Worm (Caenorhabditis elegans) whole organism, mixed stage, embryonic: ENCODE results near the gene elo-4.
A peak's percentile ranks its signal among the peaks of the same experiment; 100 is the strongest.

Source experiments
- M03D4.4 ChIP-seq: sonication (generic microtip); optimal IDR thresholded peaks from 2 replicates; lab custom pipeline; 2017; ENCODE audit warnings: mild to moderate bottlenecking, missing genetic modification characterization, missing compliant biosample characterization
- bed-3 ChIP-seq: fragments of 200-800 bp; sonication (Bioruptor generic); optimal IDR thresholded peaks from 3 replicates; lab custom pipeline; 2018; ENCODE audit warnings: mild to moderate bottlenecking, missing genetic modification characterization, moderate library complexity, missing compliant biosample characterization
- blmp-1 ChIP-seq: fragments of 150-350 bp; optimal IDR thresholded peaks from 2 replicates; lab custom pipeline; 2014; ENCODE audit warnings: missing biosample characterization, missing genetic modification characterization
- ceh-39 ChIP-seq: fragments of 150-350 bp; optimal IDR thresholded peaks from 2 replicates; lab custom pipeline; 2014; ENCODE audit warnings: missing biosample characterization, missing genetic modification characterization
- cnd-1 ChIP-seq: fragments of 200-800 bp; sonication (Bioruptor generic); optimal IDR thresholded peaks from 2 replicates; lab custom pipeline; 2018; ENCODE audit warnings: mild to moderate bottlenecking, missing genetic modification characterization, missing compliant biosample characterization
- drap-1 ChIP-seq: fragments of 200-800 bp; sonication (Bioruptor generic); optimal IDR thresholded peaks from 3 replicates; lab custom pipeline; 2018; ENCODE audit warnings: mild to moderate bottlenecking, missing genetic modification characterization, missing compliant biosample characterization
- elt-1 ChIP-seq: sonication (generic microtip); optimal IDR thresholded peaks from 2 replicates; lab custom pipeline; 2017; ENCODE audit warnings: missing genetic modification characterization, mild to moderate bottlenecking, missing compliant biosample characterization, antibody characterized with exemption, moderate library complexity, borderline replicate concordance; ENCODE audit not compliant: insufficient read depth
- elt-3 ChIP-seq: fragments of 150-350 bp; optimal IDR thresholded peaks from 2 replicates; lab custom pipeline; 2014; ENCODE audit warnings: missing biosample characterization, missing genetic modification characterization
- flh-1 ChIP-seq: fragments of 200-800 bp; sonication (Bioruptor generic); optimal IDR thresholded peaks from 2 replicates; lab custom pipeline; 2018; ENCODE audit warnings: mild to moderate bottlenecking, missing genetic modification characterization, moderate library complexity, missing compliant biosample characterization
- ham-2 ChIP-seq: fragments of 200-800 bp; sonication (Bioruptor generic); optimal IDR thresholded peaks from 2 replicates; lab custom pipeline; 2018; ENCODE audit warnings: mild to moderate bottlenecking, missing genetic modification characterization, missing compliant biosample characterization
- hlh-1 ChIP-seq: fragments of 150-350 bp; optimal IDR thresholded peaks from 2 replicates; lab custom pipeline; 2014; ENCODE audit warnings: missing biosample characterization, missing genetic modification reagents, missing genetic modification characterization
- lin-13 ChIP-seq: fragments of 150-350 bp; optimal IDR thresholded peaks from 2 replicates; lab custom pipeline; 2014; ENCODE audit warnings: missing biosample characterization, missing genetic modification characterization
- lsy-2 ChIP-seq: fragments of 150-350 bp; optimal IDR thresholded peaks from 2 replicates; lab custom pipeline; 2014; ENCODE audit warnings: missing biosample characterization, missing genetic modification characterization
- mab-5 ChIP-seq: fragments of 150-350 bp; optimal IDR thresholded peaks from 2 replicates; lab custom pipeline; 2014; ENCODE audit warnings: missing biosample characterization, missing genetic modification characterization
- mep-1 ChIP-seq: fragments of 150-350 bp; optimal IDR thresholded peaks from 2 replicates; lab custom pipeline; 2017; ENCODE audit warnings: missing biosample characterization, missing genetic modification reagents, missing genetic modification characterization, inconsistent platforms
- mls-2 ChIP-seq: sonication (generic microtip); optimal IDR thresholded peaks from 2 replicates; lab custom pipeline; 2016; ENCODE audit warnings: mild to moderate bottlenecking, missing genetic modification characterization, moderate library complexity, missing compliant biosample characterization
- nhr-12 ChIP-seq: fragments of 150-350 bp; optimal IDR thresholded peaks from 2 replicates; lab custom pipeline; 2014; ENCODE audit warnings: missing biosample characterization, missing genetic modification characterization
- nhr-2 ChIP-seq: fragments of 150-350 bp; optimal IDR thresholded peaks from 2 replicates; lab custom pipeline; 2014; ENCODE audit warnings: missing biosample characterization, missing genetic modification characterization
- nhr-237 ChIP-seq: fragments of 150-350 bp; optimal IDR thresholded peaks from 2 replicates; lab custom pipeline; 2014; ENCODE audit warnings: missing biosample characterization, missing genetic modification characterization
- nhr-28 ChIP-seq: fragments of 150-350 bp; optimal IDR thresholded peaks from 2 replicates; lab custom pipeline; 2014; ENCODE audit warnings: missing biosample characterization, missing genetic modification characterization
- pha-4 ChIP-seq: fragments of 150-350 bp; optimal IDR thresholded peaks from 2 replicates; lab custom pipeline; 2018; ENCODE audit warnings: missing biosample characterization, missing genetic modification reagents, missing genetic modification characterization
- sem-2 ChIP-seq: fragments of 200-800 bp; sonication (Bioruptor generic); optimal IDR thresholded peaks from 2 replicates; lab custom pipeline; 2018; ENCODE audit warnings: mild to moderate bottlenecking, missing genetic modification characterization, missing compliant biosample characterization
- snpc-4 ChIP-seq: fragments of 150-350 bp; optimal IDR thresholded peaks from 2 replicates; lab custom pipeline; 2014; ENCODE audit warnings: missing biosample characterization, missing genetic modification characterization
- sptf-1 ChIP-seq: sonication (generic microtip); optimal IDR thresholded peaks from 2 replicates; lab custom pipeline; 2017; ENCODE audit warnings: mild to moderate bottlenecking, missing genetic modification characterization, moderate library complexity, missing compliant biosample characterization
- tbx-8 ChIP-seq: fragments of 200-800 bp; sonication (Bioruptor generic); optimal IDR thresholded peaks from 2 replicates; lab custom pipeline; 2018; ENCODE audit warnings: mild to moderate bottlenecking, missing genetic modification characterization, moderate library complexity, missing compliant biosample characterization
- unc-120 ChIP-seq: sonication (generic microtip); optimal IDR thresholded peaks from 2 replicates; lab custom pipeline; 2017; ENCODE audit warnings: missing genetic modification characterization, missing compliant biosample characterization; ENCODE audit not compliant: poor library complexity, severe bottlenecking
- unc-39 ChIP-seq: fragments of 150-350 bp; optimal IDR thresholded peaks from 2 replicates; lab custom pipeline; 2014; ENCODE audit warnings: missing biosample characterization, missing genetic modification characterization
- unc-62 ChIP-seq: fragments of 150-350 bp; optimal IDR thresholded peaks from 2 replicates; lab custom pipeline; 2014; ENCODE audit warnings: missing biosample characterization, missing genetic modification reagents, missing genetic modification characterization
- ztf-11 ChIP-seq: fragments of 150-350 bp; optimal IDR thresholded peaks from 2 replicates; lab custom pipeline; 2014; ENCODE audit warnings: missing biosample characterization, missing genetic modification characterization

Gene elo-4

ce11 chrIII:9315180-9315579, 18.9 kb downstream of the elo-4 start:
- TF ChIP-seq ztf-11 (tag; lab: Kevin White, UChicago), result no peak
- TF ChIP-seq unc-39 (tag; lab: Kevin White, UChicago), result no peak
- TF ChIP-seq drap-1 (GFP tag; lab: Kevin White, UChicago), result no peak
- TF ChIP-seq hlh-1 (tag; lab: Kevin White, UChicago), result no peak
- TF ChIP-seq nhr-237, result no peak
- TF ChIP-seq unc-62 (GFP tag; lab: Kevin White, UChicago), result no peak
- no peak for TF ChIP-seq blmp-1 (tag; lab: Kevin White, UChicago)
- no peak for TF ChIP-seq M03D4.4 (tag; lab: Kevin White, UChicago)
- TF ChIP-seq nhr-2 (tag; lab: Kevin White, UChicago), result no peak
- TF ChIP-seq sem-2 (GFP tag; lab: Kevin White, UChicago), result no peak
- no peak for TF ChIP-seq ceh-39 (tag; lab: Kevin White, UChicago)
- TF ChIP-seq bed-3 (GFP tag; lab: Kevin White, UChicago), result no peak
- TF ChIP-seq, all 35 proteins: peak for 0

- TF ChIP-seq hlh-1 (tag; lab: Kevin White, UChicago), result no peak
Observed at ce11 chrIII:9314476-9314875, 19.6 kb downstream of the elo-4 start, which contains the start of gene C40H1.8. Gene C40H1.8 (plus strand): TSS chrIII:9314717.

- no peak for TF ChIP-seq unc-39 (tag; lab: Kevin White, UChicago)
- no peak for TF ChIP-seq mep-1
- no peak for TF ChIP-seq mab-5
- TF ChIP-seq ceh-39 (tag; lab: Kevin White, UChicago), result no peak
- no peak for TF ChIP-seq lsy-2 (tag; lab: Kevin White, UChicago)
- TF ChIP-seq cnd-1, result no peak
- TF ChIP-seq mls-2 (tag; lab: Kevin White, UChicago), result no peak
- TF ChIP-seq, all 35 proteins: peak for 0
Observed at ce11 chrIII:9309840-9310239, 24.2 kb downstream of the elo-4 start.

DNA sequence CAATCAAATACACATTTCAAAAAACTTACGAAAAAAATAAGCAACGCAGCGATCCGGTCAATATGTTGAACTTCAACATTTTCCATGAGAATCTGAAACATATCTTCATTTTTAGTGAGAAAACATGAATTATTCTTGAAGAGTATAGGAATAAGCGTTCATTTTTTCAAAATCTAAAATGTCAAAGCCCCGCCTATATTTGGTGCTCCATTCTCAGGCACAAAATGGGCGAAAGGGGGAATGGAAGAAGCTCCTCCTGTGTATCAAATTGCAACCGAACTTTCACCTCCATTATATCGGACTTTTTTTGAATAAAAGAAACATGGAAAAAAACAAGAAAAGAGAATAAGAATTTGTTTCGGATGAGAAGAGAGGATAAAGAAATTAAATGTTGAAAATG, 27.5 kb downstream of the elo-4 start, which contains the start of gene srx-45:
TSS of gene srx-45 (minus strand) at position 101 of the 400 bp plus-strand sequence.
- TF ChIP-seq nhr-12, result no peak
- no peak for TF ChIP-seq cnd-1
- TF ChIP-seq elt-1 (tag; lab: Kevin White, UChicago), result no peak
- TF ChIP-seq ztf-11 (tag; lab: Kevin White, UChicago), result no peak
- no peak for TF ChIP-seq nhr-2 (tag; lab: Kevin White, UChicago)
- no peak for TF ChIP-seq unc-120 (tag; lab: Kevin White, UChicago)
- no peak for TF ChIP-seq mep-1
- no peak for TF ChIP-seq sem-2 (GFP tag; lab: Kevin White, UChicago)
- no peak for TF ChIP-seq ceh-39 (tag; lab: Kevin White, UChicago)
- no peak for TF ChIP-seq flh-1 (GFP tag; lab: Kevin White, UChicago)
- no peak for TF ChIP-seq snpc-4 (tag; lab: Kevin White, UChicago)
- TF ChIP-seq elt-3 (tag; lab: Kevin White, UChicago), result no peak
- no peak for TF ChIP-seq lsy-2 (tag; lab: Kevin White, UChicago)
- no peak for TF ChIP-seq lin-13
- no peak for TF ChIP-seq pha-4 (tag; lab: Kevin White, UChicago)
- TF ChIP-seq mab-5, result no peak
- no peak for TF ChIP-seq ham-2 (GFP tag; lab: Kevin White, UChicago)
- TF ChIP-seq tbx-8, result no peak
- TF ChIP-seq drap-1 (GFP tag; lab: Kevin White, UChicago), result no peak

- peak; percentile 69 for TF ChIP-seq blmp-1 (tag; lab: Kevin White, UChicago)
- no peak for TF ChIP-seq sptf-1 (tag; lab: Kevin White, UChicago)
Observed at ce11 chrIII:9300670-9301069, 33.4 kb downstream of the elo-4 start.

ce11 chrIII:9299919-9300318, 34.2 kb downstream of the elo-4 start, which contains the start of gene K01B6.3:
Gene K01B6.3 (plus strand): TSS chrIII:9300219.
- TF ChIP-seq snpc-4 (tag; lab: Kevin White, UChicago) (no peak), ztf-11 (tag; lab: Kevin White, UChicago) (no peak), nhr-28 (no peak), mab-5 (no peak), cnd-1 (no peak), pha-4 (tag; lab: Kevin White, UChicago) (no peak), drap-1 (GFP tag; lab: Kevin White, UChicago) (no peak)
